Worm (Caenorhabditis elegans) whole organism, L1 larva: ENCODE data around the gene pdzd-8.

Experiments used
- ceh-63 ChIP-seq: fragments of 200-800 bp; sonication (Bioruptor generic); optimal IDR thresholded peaks from 2 replicates; lab custom pipeline; 2018; ENCODE audit warnings: mild to moderate bottlenecking, missing genetic modification characterization, missing compliant biosample characterization
- unc-62 ChIP-seq: fragments of 150-350 bp; optimal IDR thresholded peaks from 2 replicates; lab custom pipeline; 2014; ENCODE audit warnings: missing biosample characterization, missing genetic modification reagents, missing genetic modification characterization

ce11 chrIV:8956189-8956588 is 19.1 kb upstream of the pdzd-8 start, which contains the start of gene tpra-1:
- TF ChIP-seq unc-62 (GFP tag; lab: Kevin White, UChicago) (no peak), ceh-63 (GFP tag; lab: Kevin White, UChicago) (no peak)
